Worm (Caenorhabditis elegans): Measurements from ENCODE around the gene asm-1.
A peak's percentile ranks its signal among the peaks of the same experiment; 100 is the strongest.

DNA sequence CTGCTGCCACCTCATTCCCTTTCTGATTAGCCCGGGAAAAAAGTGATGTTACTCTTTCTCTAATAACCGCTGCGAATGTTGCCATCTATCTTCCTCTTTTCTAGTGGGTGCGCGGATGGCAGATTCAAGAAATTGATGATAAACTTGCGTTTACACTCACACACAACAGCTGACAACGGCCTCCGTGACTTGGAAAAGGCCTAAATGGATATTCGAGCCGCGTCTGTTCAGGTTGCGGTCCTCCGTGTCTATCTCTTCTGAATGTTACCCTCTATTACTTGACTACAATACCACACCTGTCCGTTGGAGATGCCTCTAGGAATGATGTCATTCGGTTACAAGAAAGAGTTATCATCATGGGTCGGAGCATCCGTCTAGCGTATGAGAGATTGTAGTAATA, 26.7 kb downstream of the asm-1 start:
- TF ChIP-seq mab-5 (tag; optimal IDR thresholded peaks at IDR 0.05) = no peak
- TF ChIP-seq bed-3 (GFP tag; optimal IDR thresholded peaks at IDR 0.05) = no peak
- TF ChIP-seq unc-39 (tag; optimal IDR thresholded peaks at IDR 0.05) = no peak
- no peak for TF ChIP-seq pha-4 (tag; optimal IDR thresholded peaks at IDR 0.05)
- TF ChIP-seq snpc-4 (tag; optimal IDR thresholded peaks at IDR 0.05) = no peak
- TF ChIP-seq elt-3 (tag; optimal IDR thresholded peaks at IDR 0.05) = no peak
- TF ChIP-seq nhr-76 (tag; optimal IDR thresholded peaks at IDR 0.05) = no peak
- TF ChIP-seq lin-13 (tag; optimal IDR thresholded peaks at IDR 0.05) = no peak
- no peak for TF ChIP-seq nhr-237 (tag; optimal IDR thresholded peaks at IDR 0.05)
- TF ChIP-seq ham-2 (GFP tag; optimal IDR thresholded peaks at IDR 0.05) = no peak
- peak; percentile 60 for TF ChIP-seq elt-1 (tag; optimal IDR thresholded peaks at IDR 0.05; ENCODE audit: borderline replicate concordance, insufficient read depth)
- no peak for TF ChIP-seq ces-1 (GFP tag; optimal IDR thresholded peaks at IDR 0.05)
- TF ChIP-seq drap-1 (GFP tag; optimal IDR thresholded peaks at IDR 0.05) = no peak
- TF ChIP-seq lsy-2 (tag; optimal IDR thresholded peaks at IDR 0.05) = no peak

Measured in whole organism, mixed stage, embryonic.